Worm (Caenorhabditis elegans) whole organism, late embryonic: Measurements from ENCODE around the gene K09E2.1.

ENCODE experiments used
- F13H6.1 ChIP-seq: sonication (generic microtip); optimal IDR thresholded peaks from 2 replicates; lab custom pipeline; 2016; ENCODE audit warnings: missing genetic modification characterization, missing compliant biosample characterization
- K02D7.2 ChIP-seq: sonication (generic microtip); optimal IDR thresholded peaks from 2 replicates; lab custom pipeline; 2017; ENCODE audit warnings: mild to moderate bottlenecking, missing genetic modification characterization, missing compliant biosample characterization
- K09A11.1 ChIP-seq: sonication (generic microtip); optimal IDR thresholded peaks from 2 replicates; lab custom pipeline; 2017; ENCODE audit warnings: antibody characterized with exemption, mild to moderate bottlenecking, missing genetic modification characterization, missing compliant biosample characterization; ENCODE audit not compliant: insufficient read depth
- Y22D7AL.16 ChIP-seq: sonication (generic microtip); optimal IDR thresholded peaks from 2 replicates; lab custom pipeline; 2016; ENCODE audit warnings: missing genetic modification characterization, missing compliant biosample characterization
- ahr-1 ChIP-seq: sonication (generic microtip); optimal IDR thresholded peaks from 2 replicates; lab custom pipeline; 2016; ENCODE audit warnings: missing genetic modification characterization, missing compliant biosample characterization
- ama-1 ChIP-seq: fragments of 150-350 bp; optimal IDR thresholded peaks from 2 replicates; lab custom pipeline; 2014
- ceh-18 ChIP-seq: sonication (generic microtip); optimal IDR thresholded peaks from 2 replicates; lab custom pipeline; 2016; ENCODE audit warnings: missing genetic modification characterization, missing compliant biosample characterization
- ceh-2 ChIP-seq: sonication (generic microtip); optimal IDR thresholded peaks from 2 replicates; lab custom pipeline; 2016; ENCODE audit warnings: missing genotype, missing genetic modification characterization, missing compliant biosample characterization
- ceh-22 ChIP-seq: sonication (generic microtip); optimal IDR thresholded peaks from 2 replicates; lab custom pipeline; 2017; ENCODE audit warnings: missing biosample characterization, missing genetic modification characterization
- ceh-48 ChIP-seq: sonication (generic microtip); optimal IDR thresholded peaks from 2 replicates; lab custom pipeline; 2016; ENCODE audit warnings: missing genetic modification characterization, inconsistent platforms, missing compliant biosample characterization
- ceh-6 ChIP-seq: fragments of 200-800 bp; sonication (Bioruptor generic); optimal IDR thresholded peaks from 2 replicates; lab custom pipeline; 2018; ENCODE audit warnings: mild to moderate bottlenecking, missing genetic modification characterization, missing compliant biosample characterization
- dve-1 ChIP-seq: sonication (generic microtip); optimal IDR thresholded peaks from 2 replicates; lab custom pipeline; 2017; ENCODE audit warnings: antibody characterized with exemption, mild to moderate bottlenecking, missing genetic modification characterization, missing compliant biosample characterization
- ets-4 ChIP-seq: sonication (generic microtip); optimal IDR thresholded peaks from 2 replicates; lab custom pipeline; 2016; ENCODE audit warnings: missing genetic modification characterization, missing compliant biosample characterization
- eyg-1 ChIP-seq: sonication (generic microtip); optimal IDR thresholded peaks from 2 replicates; lab custom pipeline; 2016; ENCODE audit warnings: missing genotype, missing genetic modification characterization, missing compliant biosample characterization
- fax-1 ChIP-seq: sonication (generic microtip); optimal IDR thresholded peaks from 2 replicates; lab custom pipeline; 2016; ENCODE audit warnings: missing genotype, missing genetic modification characterization, missing compliant biosample characterization
- fkh-10 ChIP-seq: fragments of 150-350 bp; optimal IDR thresholded peaks from 2 replicates; lab custom pipeline; 2014; ENCODE audit warnings: missing biosample characterization, missing genetic modification reagents, missing genetic modification characterization
- gmeb-2 ChIP-seq: sonication (generic microtip); optimal IDR thresholded peaks from 2 replicates; lab custom pipeline; 2016; ENCODE audit warnings: missing genetic modification characterization, inconsistent platforms, missing compliant biosample characterization
- hlh-13 ChIP-seq: fragments of 200-800 bp; sonication (Bioruptor generic); optimal IDR thresholded peaks from 2 replicates; lab custom pipeline; 2018; ENCODE audit warnings: mild to moderate bottlenecking, missing genetic modification characterization, missing compliant biosample characterization
- hlh-6 ChIP-seq: sonication (generic microtip); optimal IDR thresholded peaks from 2 replicates; lab custom pipeline; 2016; ENCODE audit warnings: missing genotype, missing genetic modification characterization, missing compliant biosample characterization
- hlh-8 ChIP-seq: sonication (generic microtip); optimal IDR thresholded peaks from 2 replicates; lab custom pipeline; 2016; ENCODE audit warnings: missing genotype, missing genetic modification characterization, missing compliant biosample characterization
- lim-6 ChIP-seq: sonication (generic microtip); optimal IDR thresholded peaks from 2 replicates; lab custom pipeline; 2016; ENCODE audit warnings: missing genetic modification characterization, missing compliant biosample characterization
- madf-2 ChIP-seq: sonication (generic microtip); optimal IDR thresholded peaks from 2 replicates; lab custom pipeline; 2017; ENCODE audit warnings: missing genetic modification characterization, missing compliant biosample characterization
- nfya-1 ChIP-seq: sonication (generic microtip); optimal IDR thresholded peaks from 2 replicates; lab custom pipeline; 2017; ENCODE audit warnings: missing genetic modification characterization, mild to moderate bottlenecking, missing compliant biosample characterization, antibody characterized with exemption, moderate library complexity
- nhr-11 ChIP-seq: fragments of 150-350 bp; optimal IDR thresholded peaks from 2 replicates; lab custom pipeline; 2014; ENCODE audit warnings: missing biosample characterization, missing genetic modification characterization
- npax-4 ChIP-seq: sonication (generic microtip); optimal IDR thresholded peaks from 2 replicates; lab custom pipeline; 2016; ENCODE audit warnings: missing genetic modification characterization, missing compliant biosample characterization
- odd-2 ChIP-seq: sonication (generic microtip); optimal IDR thresholded peaks from 2 replicates; lab custom pipeline; 2017; ENCODE audit warnings: antibody characterized with exemption, mild to moderate bottlenecking, missing genetic modification characterization, missing compliant biosample characterization
- pag-3 ChIP-seq: sonication (generic microtip); optimal IDR thresholded peaks from 2 replicates; lab custom pipeline; 2016; ENCODE audit warnings: missing compliant biosample characterization, missing genetic modification characterization, borderline replicate concordance
- pax-1 ChIP-seq: fragments of 150-350 bp; optimal IDR thresholded peaks from 2 replicates; lab custom pipeline; 2014; ENCODE audit warnings: missing biosample characterization, missing genetic modification characterization
- pqm-1 ChIP-seq: sonication (generic microtip); optimal IDR thresholded peaks from 2 replicates; lab custom pipeline; 2016; ENCODE audit warnings: missing genetic modification characterization, missing compliant biosample characterization
- pros-1 ChIP-seq: fragments of 150-350 bp; optimal IDR thresholded peaks from 2 replicates; lab custom pipeline; 2014; ENCODE audit warnings: missing biosample characterization, missing genetic modification reagents, missing genetic modification characterization
- rnt-1 ChIP-seq: sonication (generic microtip); optimal IDR thresholded peaks from 2 replicates; lab custom pipeline; 2016; ENCODE audit warnings: missing genetic modification characterization, missing compliant biosample characterization
- sox-2 ChIP-seq: fragments of 200-800 bp; sonication (Bioruptor generic); IDR thresholded peaks from 2 replicates; pipeline ENCODE4 v1.3.6; 2022; ENCODE audit warnings: missing genetic modification reagents, missing genetic modification characterization, missing compliant biosample characterization
- sox-4 ChIP-seq: sonication (generic microtip); optimal IDR thresholded peaks from 2 replicates; lab custom pipeline; 2017; ENCODE audit warnings: mild to moderate bottlenecking, missing genetic modification characterization, inconsistent platforms, missing compliant biosample characterization
- syd-9 ChIP-seq: sonication (generic microtip); optimal IDR thresholded peaks from 2 replicates; lab custom pipeline; 2016; ENCODE audit warnings: mild to moderate bottlenecking, missing genetic modification characterization, moderate library complexity, missing compliant biosample characterization
- tbx-2 ChIP-seq: sonication (generic microtip); optimal IDR thresholded peaks from 2 replicates; lab custom pipeline; 2016; ENCODE audit warnings: missing genetic modification characterization, missing compliant biosample characterization
- tbx-7 ChIP-seq: sonication (generic microtip); optimal IDR thresholded peaks from 2 replicates; lab custom pipeline; 2016; ENCODE audit warnings: missing genotype, missing genetic modification characterization, missing compliant biosample characterization
- unc-42 ChIP-seq: sonication (generic microtip); optimal IDR thresholded peaks from 2 replicates; lab custom pipeline; 2016; ENCODE audit warnings: missing genotype, missing genetic modification characterization, missing compliant biosample characterization
- unc-55 ChIP-seq: sonication (generic microtip); optimal IDR thresholded peaks from 2 replicates; lab custom pipeline; 2017; ENCODE audit warnings: missing biosample characterization, missing genetic modification reagents, missing genetic modification characterization
- unc-86 ChIP-seq: sonication (generic microtip); optimal IDR thresholded peaks from 2 replicates; lab custom pipeline; 2016; ENCODE audit warnings: missing genetic modification characterization, missing compliant biosample characterization
- zip-5 ChIP-seq: sonication (generic microtip); optimal IDR thresholded peaks from 2 replicates; lab custom pipeline; 2016; ENCODE audit warnings: missing genetic modification characterization, missing compliant biosample characterization
- ztf-16 ChIP-seq: sonication (generic microtip); optimal IDR thresholded peaks from 2 replicates; lab custom pipeline; 2017; ENCODE audit warnings: missing genetic modification characterization, missing compliant biosample characterization

Gene K09E2.1

ce11 chrX:8711141-8711645 lies 29.5 kb downstream of the K09E2.1 start, which contains the start of gene F53A9.1:
Gene F53A9.1 (plus strand): TSS chrX:8711595.
- TF ChIP-seq unc-42 (tag; lab: Kevin White, UChicago) (no peak), madf-2 (tag; lab: Kevin White, UChicago) (no peak), nhr-11 (no peak), pqm-1 (no peak), ceh-18 (tag; lab: Kevin White, UChicago) (no peak), zip-5 (no peak), pros-1 (tag; lab: Kevin White, UChicago) (no peak), ceh-48 (tag; lab: Kevin White, UChicago) (no peak), pax-1 (no peak), F13H6.1 (no peak), gmeb-2 (tag; lab: Kevin White, UChicago) (no peak), K02D7.2 (tag; lab: Kevin White, UChicago) (no peak)
- TF ChIP-seq, all 69 proteins: peak for 0

ce11 chrX:8712662-8713061 lies 31.0 kb downstream of the K09E2.1 start:
- TF ChIP-seq tbx-7 (no peak), hlh-13 (GFP tag; lab: Kevin White, UChicago) (no peak), unc-86 (no peak), ahr-1 (tag; lab: Kevin White, UChicago) (no peak), rnt-1 (no peak), fax-1 (no peak), ceh-48 (tag; lab: Kevin White, UChicago) (no peak), ceh-22 (tag; lab: Kevin White, UChicago) (no peak), lim-6 (tag; lab: Kevin White, UChicago) (no peak), K02D7.2 (tag; lab: Kevin White, UChicago) (no peak)

- TF ChIP-seq ceh-6 (GFP tag; lab: Kevin White, UChicago) = no peak
- TF ChIP-seq syd-9 (tag; lab: Kevin White, UChicago) = no peak
- no peak for TF ChIP-seq sox-4 (tag; lab: Kevin White, UChicago)
- no peak for TF ChIP-seq Y22D7AL.16 (tag; lab: Kevin White, UChicago)
- no peak for TF ChIP-seq pqm-1
- TF ChIP-seq ama-1 (lab: Kevin White, UChicago) = no peak
- no peak for TF ChIP-seq fkh-10
- TF ChIP-seq ceh-18 (tag; lab: Kevin White, UChicago) = no peak
- no peak for TF ChIP-seq nfya-1 (tag; lab: Kevin White, UChicago)
- TF ChIP-seq odd-2 = no peak
- no peak for TF ChIP-seq tbx-2 (tag; lab: Kevin White, UChicago)
- TF ChIP-seq pag-3 = no peak
- no peak for TF ChIP-seq ets-4 (tag; lab: Kevin White, UChicago)
- TF ChIP-seq unc-55 (GFP tag; lab: Kevin White, UChicago) = no peak
- TF ChIP-seq npax-4 (tag; lab: Kevin White, UChicago) = no peak
- no peak for TF ChIP-seq hlh-6
- no peak for TF ChIP-seq sox-2
Observed at ce11 chrX:8713754-8714295, 32.1 kb downstream of the K09E2.1 start, which contains the start of gene F53A9.6. Gene F53A9.6 (minus strand): TSS chrX:8713804.

ce11 chrX:8714845-8715244 lies 33.1 kb downstream of the K09E2.1 start:
- TF ChIP-seq unc-42 (tag; lab: Kevin White, UChicago) (no peak), dve-1 (tag; lab: Kevin White, UChicago) (no peak), rnt-1 (no peak)

ce11 chrX:8716822-8717221 lies 35.1 kb downstream of the K09E2.1 start, which contains the start of gene F53A9.7:
Gene F53A9.7 (minus strand): TSS chrX:8716922.
- TF ChIP-seq lim-6 (tag; lab: Kevin White, UChicago) (no peak), ztf-16 (tag; lab: Kevin White, UChicago) (no peak), hlh-8 (no peak), madf-2 (tag; lab: Kevin White, UChicago) (no peak), unc-86 (no peak), ceh-2 (tag; lab: Kevin White, UChicago) (no peak), dve-1 (tag; lab: Kevin White, UChicago) (no peak), eyg-1 (no peak), K09A11.1 (tag; lab: Kevin White, UChicago) (no peak)
